Worm (Caenorhabditis elegans) whole organism, midembryonic: ENCODE measurements around the gene dos-2.

Experiments used
- med-1 ChIP-seq: sonication (generic microtip); optimal IDR thresholded peaks from 2 replicates; lab custom pipeline; 2017; ENCODE audit warnings: missing genetic modification characterization, mild to moderate bottlenecking, missing compliant biosample characterization, antibody characterized with exemption, missing genetic modification reagents; ENCODE audit not compliant: insufficient read depth
- tab-1 ChIP-seq: fragments of 200-800 bp; sonication (Bioruptor generic); IDR thresholded peaks from 2 replicates; pipeline ENCODE4 v1.3.6; 2022; ENCODE audit warnings: missing genetic modification characterization, missing compliant biosample characterization

DNA sequence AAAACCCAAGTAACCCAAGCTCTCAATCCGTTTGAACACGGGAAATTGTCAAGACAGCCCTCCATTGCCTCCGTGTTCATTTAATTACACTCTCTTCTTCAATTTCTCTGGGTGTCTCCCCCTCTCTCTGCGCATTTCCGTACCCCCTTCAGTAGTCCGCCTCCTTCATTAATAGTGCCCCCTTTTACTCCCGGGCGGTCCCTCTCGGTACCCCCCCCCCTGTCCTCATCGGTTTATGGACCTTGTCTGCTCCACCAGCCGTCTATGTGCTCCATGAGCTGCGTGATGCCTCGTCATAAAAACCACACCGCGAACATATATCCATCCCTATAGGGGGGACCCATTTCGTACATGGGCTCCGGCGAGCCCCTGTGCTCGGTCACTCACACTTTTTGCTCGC is 23.5 kb downstream of the dos-2 start:
- TF ChIP-seq tab-1 (GFP tag; lab: Robert Waterston, UW), result 0 out of 2 replicates have a peak, but pooled peaks have one; percentile 56
- no peak for TF ChIP-seq med-1 (GFP tag; lab: Kevin White, UChicago)
